Worm (Caenorhabditis elegans) whole organism, mixed stage, embryonic: ENCODE data around the gene C04F5.9.

Experiments used
- ceh-43 ChIP-seq: fragments of 200-800 bp; sonication (Bioruptor generic); optimal IDR thresholded peaks from 2 replicates; lab custom pipeline; 2018; ENCODE audit warnings: mild to moderate bottlenecking, missing genetic modification characterization, moderate library complexity, missing compliant biosample characterization
- ces-1 ChIP-seq: fragments of 150-350 bp; optimal IDR thresholded peaks from 2 replicates; lab custom pipeline; 2014; ENCODE audit warnings: missing biosample characterization, missing genetic modification reagents, missing genetic modification characterization
- hlh-1 ChIP-seq: fragments of 150-350 bp; optimal IDR thresholded peaks from 2 replicates; lab custom pipeline; 2014; ENCODE audit warnings: missing biosample characterization, missing genetic modification reagents, missing genetic modification characterization
- mep-1 ChIP-seq: fragments of 150-350 bp; optimal IDR thresholded peaks from 2 replicates; lab custom pipeline; 2017; ENCODE audit warnings: missing biosample characterization, missing genetic modification reagents, missing genetic modification characterization, inconsistent platforms
- nhr-12 ChIP-seq: fragments of 150-350 bp; optimal IDR thresholded peaks from 2 replicates; lab custom pipeline; 2014; ENCODE audit warnings: missing biosample characterization, missing genetic modification characterization
- nhr-2 ChIP-seq: fragments of 150-350 bp; optimal IDR thresholded peaks from 2 replicates; lab custom pipeline; 2014; ENCODE audit warnings: missing biosample characterization, missing genetic modification characterization
- nhr-237 ChIP-seq: fragments of 150-350 bp; optimal IDR thresholded peaks from 2 replicates; lab custom pipeline; 2014; ENCODE audit warnings: missing biosample characterization, missing genetic modification characterization
- nhr-28 ChIP-seq: fragments of 150-350 bp; optimal IDR thresholded peaks from 2 replicates; lab custom pipeline; 2014; ENCODE audit warnings: missing biosample characterization, missing genetic modification characterization
- nhr-76 ChIP-seq: sonication (generic microtip); optimal IDR thresholded peaks from 2 replicates; lab custom pipeline; 2017; ENCODE audit warnings: missing biosample characterization, missing genetic modification characterization
- unc-39 ChIP-seq: fragments of 150-350 bp; optimal IDR thresholded peaks from 2 replicates; lab custom pipeline; 2014; ENCODE audit warnings: missing biosample characterization, missing genetic modification characterization
- unc-62 ChIP-seq: fragments of 150-350 bp; optimal IDR thresholded peaks from 2 replicates; lab custom pipeline; 2014; ENCODE audit warnings: missing biosample characterization, missing genetic modification reagents, missing genetic modification characterization

DNA sequence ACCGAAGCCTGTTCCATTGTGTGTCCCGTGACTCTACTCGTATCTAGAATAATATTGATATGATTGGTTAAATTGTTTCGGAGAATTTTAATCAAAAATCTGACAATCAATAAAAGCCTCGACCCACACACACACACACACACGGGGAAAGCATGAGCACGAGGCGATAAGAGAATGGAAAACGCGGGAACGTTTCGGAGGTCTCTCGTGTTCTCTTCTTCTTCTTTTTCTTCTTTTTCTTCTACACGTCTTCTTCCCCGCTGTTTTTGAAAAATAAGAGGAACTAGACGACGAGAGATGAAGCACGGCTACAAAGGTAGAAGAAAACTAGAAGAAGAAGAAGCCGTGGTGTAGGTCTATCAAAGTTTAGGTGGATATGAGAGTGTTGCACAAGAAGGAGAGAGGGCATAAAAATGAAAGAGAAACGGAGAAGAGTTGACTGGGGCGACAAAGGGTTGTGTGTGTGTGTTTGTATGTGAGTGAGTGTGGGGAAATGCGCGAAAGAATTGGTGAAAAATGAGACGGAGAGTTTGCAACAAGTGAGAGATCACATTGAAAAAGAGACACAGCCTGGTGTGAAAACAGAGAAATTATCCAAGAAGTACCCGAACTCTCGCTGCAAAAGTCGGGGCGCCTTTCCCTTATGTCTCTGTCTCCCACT, 54.1 kb downstream of the C04F5.9 start, which contains the start of gene mlk-1:
- TF ChIP-seq nhr-76 (tag; lab: Kevin White, UChicago) (no peak), nhr-12 (tag; lab: Kevin White, UChicago) (no peak), unc-39 (tag; lab: Kevin White, UChicago) (no peak), hlh-1 (tag; lab: Kevin White, UChicago) (no peak), mep-1 (tag; lab: Kevin White, UChicago) (peak; percentile 28), ces-1 (GFP tag; lab: Kevin White, UChicago) (peak; percentile 17), nhr-237 (peak; percentile 36), unc-62 (no peak), nhr-28 (tag; lab: Kevin White, UChicago) (no peak), nhr-2 (tag; lab: Kevin White, UChicago) (no peak), ceh-43 (GFP tag; lab: Kevin White, UChicago) (no peak)
